Worm (Caenorhabditis elegans): ENCODE measurements around the gene W05B10.6.

- peak; percentile 59 to 60 for TF ChIP-seq lsy-2 (tag; optimal IDR thresholded peaks at IDR 0.05)
- no peak for TF ChIP-seq egl-27 (tag; optimal IDR thresholded peaks at IDR 0.05)
- TF ChIP-seq zfp-3 (GFP tag; conservative IDR thresholded peaks at IDR 0.05) = no peak; the same call in 1 of the 2 replicates
- TF ChIP-seq ZK337.2 (GFP tag; IDR thresholded peaks at IDR 0.05) = no peak
- peak; percentile 40 for TF ChIP-seq dpl-1 (GFP tag; optimal IDR thresholded peaks at IDR 0.05)
- no peak for TF ChIP-seq ceh-82 (tag; optimal IDR thresholded peaks at IDR 0.05)
- TF ChIP-seq F44E2.7 (GFP tag; IDR thresholded peaks at IDR 0.05) = no peak
- TF ChIP-seq Y5F2A.4 (GFP tag; optimal IDR thresholded peaks at IDR 0.05) = no peak
- TF ChIP-seq zag-1 (tag; optimal IDR thresholded peaks at IDR 0.05) = no peak
- no peak for TF ChIP-seq ZK546.5 (tag; optimal IDR thresholded peaks at IDR 0.05)
- TF ChIP-seq nhr-102 (tag; optimal IDR thresholded peaks at IDR 0.05) = peak; percentile 66
- peak; percentile 94 for TF ChIP-seq hlh-30 (tag; optimal IDR thresholded peaks at IDR 0.05; ENCODE audit: insufficient read depth)
- TF ChIP-seq nhr-237 (tag; optimal IDR thresholded peaks at IDR 0.05) = no peak
- TF ChIP-seq duxl-1 (tag; optimal IDR thresholded peaks at IDR 0.05; ENCODE audit: poor library complexity) = no peak
Measured at ce11 chrV:12637238-12637690, 20.8 kb downstream of the W05B10.6 start, which contains the start of gene F56H9.2.
